Worm (Caenorhabditis elegans) whole organism, young adult: ENCODE results near the gene pei-1.
A peak's percentile ranks its signal among the peaks of the same experiment; 100 is the strongest.

Experiments used
- D2030.7 ChIP-seq: fragments of 200-800 bp; sonication (Bioruptor generic); IDR thresholded peaks from 2 replicates; pipeline ENCODE4 v1.3.6; 2022; ENCODE audit warnings: missing genetic modification reagents, missing genetic modification characterization, missing compliant biosample characterization
- F10E7.11 ChIP-seq: sonication (generic microtip); optimal IDR thresholded peaks from 2 replicates; lab custom pipeline; 2017; ENCODE audit warnings: mild to moderate bottlenecking, missing genetic modification characterization, moderate library complexity, missing compliant biosample characterization
- F39B2.1 ChIP-seq: fragments of 200-800 bp; sonication (Bioruptor generic); IDR thresholded peaks from 2 replicates; pipeline ENCODE4 v1.3.6; 2022; ENCODE audit warnings: missing genetic modification reagents, missing genetic modification characterization, missing compliant biosample characterization
- F49E8.2 ChIP-seq: sonication (generic microtip); optimal IDR thresholded peaks from 3 replicates; lab custom pipeline; 2017; ENCODE audit warnings: missing genetic modification characterization, mild to moderate bottlenecking, missing compliant biosample characterization, antibody characterized with exemption, moderate library complexity; ENCODE audit not compliant: insufficient read depth
- K12H6.12 ChIP-seq: fragments of 200-800 bp; sonication (Bioruptor generic); optimal IDR thresholded peaks from 2 replicates; lab custom pipeline; 2018; ENCODE audit warnings: mild to moderate bottlenecking, missing genetic modification characterization, missing compliant biosample characterization
- T07F8.4 ChIP-seq: sonication (generic microtip); optimal IDR thresholded peaks from 2 replicates; lab custom pipeline; 2016; ENCODE audit warnings: mild to moderate bottlenecking, missing genetic modification characterization, moderate library complexity, missing compliant biosample characterization
- Y53F4B.3 ChIP-seq: fragments of 200-800 bp; sonication (Bioruptor generic); IDR thresholded peaks from 2 replicates; pipeline ENCODE4 v1.3.6; 2022; ENCODE audit warnings: missing genetic modification reagents, missing genetic modification characterization, missing compliant biosample characterization
- Y67H2A.10 ChIP-seq: fragments of 200-800 bp; sonication (Bioruptor generic); conservative IDR thresholded peaks from 2 replicates; pipeline ENCODE4 v1.3.6; 2022; ENCODE audit warnings: missing genetic modification reagents, missing genetic modification characterization, missing compliant biosample characterization
- ama-1 ChIP-seq, 3 experiments: fragments of 150-350 bp in 1 of 3; sonication (generic microtip) in 2 of 3; optimal IDR thresholded peaks; 2 replicates each; lab custom pipeline; 2014 to 2018; ENCODE audit warnings: missing biosample characterization in 2 of 3, missing genetic modification characterization in 2 of 3, missing genetic modification reagents in 2 of 3
- attf-5 ChIP-seq: fragments of 200-800 bp; sonication (Bioruptor generic); optimal IDR thresholded peaks from 2 replicates; lab custom pipeline; 2018; ENCODE audit warnings: mild to moderate bottlenecking, missing genetic modification characterization, missing compliant biosample characterization
- attf-6 ChIP-seq: fragments of 200-800 bp; sonication (Bioruptor generic); IDR thresholded peaks from 2 replicates; pipeline ENCODE4 v1.3.6; 2022; ENCODE audit warnings: missing genetic modification reagents, missing genetic modification characterization, missing compliant biosample characterization
- ccch-3 ChIP-seq: fragments of 200-800 bp; sonication (Bioruptor generic); optimal IDR thresholded peaks from 2 replicates; lab custom pipeline; 2018; ENCODE audit warnings: mild to moderate bottlenecking, missing genetic modification characterization, missing compliant biosample characterization
- cebp-2 ChIP-seq: fragments of 200-800 bp; sonication (Bioruptor generic); IDR thresholded peaks from 2 replicates; pipeline ENCODE4 v1.3.6; 2022; ENCODE audit warnings: missing genetic modification characterization, missing compliant biosample characterization
- ceh-79 ChIP-seq: sonication (generic microtip); optimal IDR thresholded peaks from 2 replicates; lab custom pipeline; 2017; ENCODE audit warnings: mild to moderate bottlenecking, missing genetic modification characterization, missing compliant biosample characterization
- dpff-1 ChIP-seq: sonication (generic microtip); optimal IDR thresholded peaks from 2 replicates; lab custom pipeline; 2017; ENCODE audit warnings: mild to moderate bottlenecking, missing genetic modification characterization, missing compliant biosample characterization
- egl-18 ChIP-seq: fragments of 200-800 bp; sonication (Bioruptor generic); IDR thresholded peaks from 2 replicates; pipeline ENCODE4 v1.3.6; 2022; ENCODE audit warnings: missing genetic modification reagents, missing genetic modification characterization, missing compliant biosample characterization
- egrh-3 ChIP-seq: fragments of 200-800 bp; sonication (Bioruptor generic); IDR thresholded peaks from 2 replicates; pipeline ENCODE4 v1.3.6; 2022; ENCODE audit warnings: missing genetic modification reagents, missing genetic modification characterization, missing compliant biosample characterization
- ets-4 ChIP-seq: fragments of 200-800 bp; sonication (Bioruptor generic); optimal IDR thresholded peaks from 2 replicates; lab custom pipeline; 2018; ENCODE audit warnings: mild to moderate bottlenecking, missing genetic modification characterization, missing compliant biosample characterization
- hmg-1.2 ChIP-seq: fragments of 200-800 bp; sonication (Bioruptor generic); IDR thresholded peaks from 2 replicates; pipeline ENCODE4 v1.3.6; 2022; ENCODE audit warnings: missing genetic modification reagents, missing genetic modification characterization, missing compliant biosample characterization
- let-526 ChIP-seq: fragments of 200-800 bp; sonication (Bioruptor generic); IDR thresholded peaks from 2 replicates; pipeline ENCODE4 v1.3.6; 2022; ENCODE audit warnings: missing genetic modification reagents, missing genetic modification characterization, missing compliant biosample characterization
- lin-40 ChIP-seq: sonication (generic microtip); optimal IDR thresholded peaks from 2 replicates; lab custom pipeline; 2016; ENCODE audit warnings: missing genetic modification characterization, mild to moderate bottlenecking, missing compliant biosample characterization, missing genotype, missing genetic modification reagents
- lsy-27 ChIP-seq: sonication (generic microtip); optimal IDR thresholded peaks from 2 replicates; lab custom pipeline; 2017; ENCODE audit warnings: missing genetic modification characterization, mild to moderate bottlenecking, missing compliant biosample characterization, antibody characterized with exemption, missing genotype, borderline replicate concordance; ENCODE audit not compliant: insufficient read depth
- madf-10 ChIP-seq: sonication (generic microtip); optimal IDR thresholded peaks from 2 replicates; lab custom pipeline; 2016; ENCODE audit warnings: mild to moderate bottlenecking, missing genetic modification characterization, missing compliant biosample characterization
- madf-6 ChIP-seq: fragments of 200-800 bp; sonication (Bioruptor generic); IDR thresholded peaks from 2 replicates; pipeline ENCODE4 v1.3.6; 2022; ENCODE audit warnings: missing genetic modification reagents, missing genetic modification characterization, missing compliant biosample characterization
- mes-4 ChIP-seq: sonication (generic microtip); optimal IDR thresholded peaks from 2 replicates; lab custom pipeline; 2016; ENCODE audit warnings: missing genotype, missing genetic modification characterization, missing compliant biosample characterization
- nhr-120 ChIP-seq: fragments of 200-800 bp; sonication (Bioruptor generic); IDR thresholded peaks from 2 replicates; pipeline ENCODE4 v1.3.6; 2022; ENCODE audit warnings: missing genetic modification characterization, missing compliant biosample characterization
- nhr-179 ChIP-seq: sonication (generic microtip); optimal IDR thresholded peaks from 2 replicates; lab custom pipeline; 2016; ENCODE audit warnings: mild to moderate bottlenecking, missing genetic modification characterization, missing compliant biosample characterization
- pha-4 ChIP-seq: fragments of 150-350 bp; sonication (generic microtip); optimal IDR thresholded peaks from 2 replicates; lab custom pipeline; 2014; ENCODE audit warnings: missing biosample characterization, missing genetic modification reagents, missing genetic modification characterization
- rec-8 ChIP-seq, 2 experiments: sonication (generic microtip); optimal IDR thresholded peaks; 2 replicates each; lab custom pipeline; 2016; ENCODE audit warnings: mild to moderate bottlenecking in 2 of 2, missing genetic modification characterization in 2 of 2, missing genetic modification reagents in 2 of 2, missing genotype in 2 of 2, missing biosample characterization in 1 of 2, missing compliant biosample characterization in 1 of 2, moderate library complexity in 1 of 2
- sdz-38 ChIP-seq: sonication (generic microtip); optimal IDR thresholded peaks from 2 replicates; lab custom pipeline; 2016; ENCODE audit warnings: missing genotype, missing genetic modification characterization, missing compliant biosample characterization
- tlf-1 ChIP-seq: fragments of 200-800 bp; sonication (Bioruptor generic); optimal IDR thresholded peaks from 2 replicates; lab custom pipeline; 2018; ENCODE audit warnings: mild to moderate bottlenecking, missing genetic modification characterization, missing compliant biosample characterization
- unc-62 ChIP-seq: fragments of 150-350 bp; optimal IDR thresholded peaks from 2 replicates; lab custom pipeline; 2014; ENCODE audit warnings: missing biosample characterization, missing genetic modification reagents, missing genetic modification characterization
- zfh-2 ChIP-seq: fragments of 200-800 bp; sonication (Bioruptor generic); conservative IDR thresholded peaks from 2 replicates; pipeline ENCODE4 v1.3.6; 2022; ENCODE audit warnings: missing genetic modification reagents, missing genetic modification characterization, missing compliant biosample characterization
- ztf-3 ChIP-seq: fragments of 200-800 bp; sonication (Bioruptor generic); optimal IDR thresholded peaks from 2 replicates; lab custom pipeline; 2018; ENCODE audit warnings: mild to moderate bottlenecking, missing genetic modification characterization, missing compliant biosample characterization

Gene pei-1

DNA sequence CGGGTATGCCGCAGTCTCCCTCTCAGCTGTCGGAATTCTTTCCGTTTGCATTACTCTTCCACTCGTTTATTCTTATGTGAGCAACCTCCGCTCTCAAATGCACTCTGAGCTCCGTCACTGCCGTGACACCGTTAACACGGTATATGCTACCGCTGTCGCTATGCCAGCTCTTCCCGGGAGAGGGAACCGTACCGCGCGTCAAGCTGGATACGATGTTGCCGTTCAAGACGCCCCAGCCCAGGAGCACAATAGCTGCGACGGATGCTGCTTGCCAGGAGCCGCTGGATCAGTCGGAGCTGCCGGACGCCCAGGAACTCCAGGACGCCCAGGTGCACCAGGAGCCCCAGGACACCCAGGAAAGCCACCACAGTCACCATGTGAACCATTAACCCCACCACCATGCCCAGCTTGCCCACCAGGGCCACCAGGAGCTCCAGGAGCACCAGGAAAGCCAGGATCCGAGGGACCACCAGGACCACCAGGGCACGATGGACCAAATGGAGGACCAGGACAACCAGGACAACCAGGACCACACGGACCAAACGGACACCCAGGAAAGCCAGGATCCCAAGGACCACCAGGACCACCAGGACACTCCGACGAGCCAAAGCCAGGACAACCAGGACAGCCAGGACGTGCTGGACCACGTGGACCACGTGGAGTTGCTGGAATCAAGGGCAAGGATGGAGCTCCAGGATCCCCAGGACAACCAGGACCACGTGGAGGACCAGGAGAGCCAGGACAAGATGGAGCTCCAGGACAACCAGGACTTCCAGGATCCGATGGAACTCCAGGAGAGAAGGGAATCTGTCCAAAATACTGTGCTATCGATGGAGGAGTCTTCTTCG lies 28.6 kb downstream of the pei-1 start (continued):
- TF ChIP-seq Y53F4B.3 (GFP tag; lab: Robert Waterston, UW) (no peak), ceh-79 (tag; lab: Kevin White, UChicago) (peak; percentile 83), pha-4 (tag; lab: Kevin White, UChicago) (no peak), F10E7.11 (tag; lab: Kevin White, UChicago) (no peak), F39B2.1 (GFP tag; lab: Robert Waterston, UW) (no peak), nhr-179 (tag; lab: Kevin White, UChicago) (no peak), ztf-3 (GFP tag; lab: Kevin White, UChicago) (no peak), attf-5 (GFP tag; lab: Kevin White, UChicago) (no peak), cebp-2 (GFP tag; lab: Robert Waterston, UW) (no peak), nhr-120 (GFP tag; lab: Robert Waterston, UW) (0 out of 2 replicates have a peak, but pooled peaks have one; percentile 69), dpff-1 (tag; lab: Kevin White, UChicago) (no peak), egl-18 (GFP tag; lab: Robert Waterston, UW) (no peak), madf-10 (tag; lab: Kevin White, UChicago) (no peak), D2030.7 (no peak), sdz-38 (tag; lab: Kevin White, UChicago) (no peak), let-526 (GFP tag; lab: Robert Waterston, UW) (no peak), attf-6 (GFP tag; lab: Robert Waterston, UW) (no peak), tlf-1 (GFP tag; lab: Kevin White, UChicago) (no peak), T07F8.4 (tag; lab: Kevin White, UChicago) (no peak), lsy-27 (tag; lab: Kevin White, UChicago) (no peak), zfh-2 (GFP tag; lab: Robert Waterston, UW) (peak; percentile 94), mes-4 (tag; lab: Kevin White, UChicago) (no peak), hmg-1.2 (GFP tag; lab: Robert Waterston, UW) (no peak), ets-4 (GFP tag; lab: Kevin White, UChicago) (peak; percentile 10), madf-6 (GFP tag; lab: Robert Waterston, UW) (no peak), Y67H2A.10 (GFP tag; lab: Robert Waterston, UW) (no peak), ccch-3 (GFP tag; lab: Kevin White, UChicago) (no peak), rec-8 (tag; optimal IDR thresholded peaks at IDR 0.05; lab: Kevin White, UChicago) (no peak), K12H6.12 (tag; lab: Kevin White, UChicago) (no peak), F49E8.2 (no peak), unc-62 (GFP tag; lab: Kevin White, UChicago) (no peak), lin-40 (peak; percentile 54)

DNA sequence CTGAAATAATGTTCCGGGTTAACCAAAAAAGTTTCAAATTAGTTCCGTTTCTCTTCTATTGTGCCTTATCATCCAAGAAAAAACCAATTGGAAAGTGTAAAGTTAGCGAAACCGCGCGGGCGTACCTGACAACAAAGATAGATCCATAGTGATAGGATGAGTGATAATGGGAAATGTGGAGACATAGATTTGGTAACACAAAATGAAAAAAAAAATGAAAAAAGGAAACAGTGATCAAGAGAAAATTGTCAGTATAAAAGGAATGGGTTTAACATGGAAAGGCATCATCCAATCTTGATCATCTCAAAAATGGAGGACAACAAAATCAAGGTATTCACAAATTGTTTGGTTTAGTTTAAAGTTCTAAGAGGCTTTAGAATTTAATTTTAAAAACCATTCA lies 29.2 kb downstream of the pei-1 start, which contains the start of gene col-122:
TSS of gene col-122 (plus strand) at position 301 of the 400 bp plus-strand sequence.
- no peak for TF ChIP-seq sdz-38 (tag; lab: Kevin White, UChicago)
- TF ChIP-seq tlf-1 (GFP tag; lab: Kevin White, UChicago) = no peak
- TF ChIP-seq egrh-3 = no peak
- TF ChIP-seq ama-1 (optimal IDR thresholded peaks at IDR 0.05; lab: Kevin White, UChicago) = no peak
- TF ChIP-seq ama-1 (GFP tag; optimal IDR thresholded peaks at IDR 0.05; lab: Kevin White, UChicago) = no peak
- TF ChIP-seq zfh-2 (GFP tag; lab: Robert Waterston, UW) = no peak
- no peak for TF ChIP-seq nhr-120 (GFP tag; lab: Robert Waterston, UW)
- TF ChIP-seq, all 124 proteins: peak for 0
